Fruit fly (Drosophila melanogaster): ENCODE measurements around the gene Ctps.

The Ctps gene

dm6 chr3L:15142004-15142890 is 44.5 kb downstream of the Ctps start, which contains the start of gene Pdi:
Pdi (minus strand) TSS chr3L:15142840.
- TF ChIP-seq Rel (GFP tag; optimal IDR thresholded peaks at IDR 0.05) (no peak), Rel (tag; optimal IDR thresholded peaks at IDR 0.05) (peak; percentile 69), Hr83 (GFP tag; optimal IDR thresholded peaks at IDR 0.05; ENCODE audit: poor library complexity, severe bottlenecking) (peak; percentile 84), ey (GFP tag; optimal IDR thresholded peaks at IDR 0.05) (peak; percentile 10), rgr (GFP tag; optimal IDR thresholded peaks at IDR 0.05) (peak; percentile 43), Jra (GFP tag; optimal IDR thresholded peaks at IDR 0.05) (peak; percentile 9), N (GFP tag; optimal IDR thresholded peaks at IDR 0.05) (no peak), dl (GFP tag; optimal IDR thresholded peaks at IDR 0.05; ENCODE audit: insufficient read depth in 1 of 2, partially characterized antibody in 2 of 2) (peak in 1 of 2 experiments; percentile 32), Hnf4 (GFP tag; optimal IDR thresholded peaks at IDR 0.05) (peak; percentile 68), sv (GFP tag; optimal IDR thresholded peaks at IDR 0.05) (no peak), woc (GFP tag; optimal IDR thresholded peaks at IDR 0.05) (peak; percentile 12), GATAd (GFP tag; optimal IDR thresholded peaks at IDR 0.05) (no peak), CG9705 (GFP tag; optimal IDR thresholded peaks at IDR 0.05) (no peak), CrebA (GFP tag; optimal IDR thresholded peaks at IDR 0.05; ENCODE audit: borderline replicate concordance) (peak; percentile 98), foxo (GFP tag; optimal IDR thresholded peaks at IDR 0.05) (peak in 1 of 2 experiments; percentile 36), fru (GFP tag; optimal IDR thresholded peaks at IDR 0.05) (peak; percentile 21), jim (GFP tag; optimal IDR thresholded peaks at IDR 0.05) (peak; percentile 50), Myc (optimal IDR thresholded peaks at IDR 0.05) (no peak), Dif (GFP tag; optimal IDR thresholded peaks at IDR 0.05; ENCODE audit: partially characterized antibody) (peak; percentile 57), brk (GFP tag; optimal IDR thresholded peaks at IDR 0.05) (no peak), br (GFP tag; optimal IDR thresholded peaks at IDR 0.05) (peak; percentile 45), pan (optimal IDR thresholded peaks at IDR 0.05) (no peak), h (GFP tag; optimal IDR thresholded peaks at IDR 0.05) (peak; percentile 47), Sp1 (GFP tag; optimal IDR thresholded peaks at IDR 0.05) (peak; percentile 20), HLH106 (tag; optimal IDR thresholded peaks at IDR 0.05) (peak; percentile 26)

- TF ChIP-seq HLH106 (tag; optimal IDR thresholded peaks at IDR 0.05) = peak; percentile 2
- TF ChIP-seq N (GFP tag; optimal IDR thresholded peaks at IDR 0.05) = no peak
- no peak for TF ChIP-seq dl (GFP tag; optimal IDR thresholded peaks at IDR 0.05; ENCODE audit: insufficient read depth in 1 of 2, partially characterized antibody in 2 of 2)
- no peak for TF ChIP-seq Myc (optimal IDR thresholded peaks at IDR 0.05)
- peak; percentile 11 for TF ChIP-seq CG9705 (GFP tag; optimal IDR thresholded peaks at IDR 0.05)
Measured at dm6 chr3L:15143108-15143507, 45.4 kb downstream of the Ctps start.

- no peak for TF ChIP-seq Rel (GFP tag; optimal IDR thresholded peaks at IDR 0.05)
- TF ChIP-seq Rel (tag; optimal IDR thresholded peaks at IDR 0.05) = peak; percentile 78
- TF ChIP-seq OdsH (GFP tag; optimal IDR thresholded peaks at IDR 0.05) = no peak
- peak; percentile 22 for TF ChIP-seq woc (GFP tag; optimal IDR thresholded peaks at IDR 0.05)
- TF ChIP-seq Vsx2 (GFP tag; optimal IDR thresholded peaks at IDR 0.05; ENCODE audit: partially characterized antibody) = no peak
- peak; percentile 57 for TF ChIP-seq brk (GFP tag; optimal IDR thresholded peaks at IDR 0.05)
- TF ChIP-seq foxo (GFP tag; optimal IDR thresholded peaks at IDR 0.05) = peak in 1 of 2 experiments; percentile 15
- TF ChIP-seq sv (GFP tag; optimal IDR thresholded peaks at IDR 0.05) = no peak
- TF ChIP-seq sage (GFP tag; optimal IDR thresholded peaks at IDR 0.05) = no peak
- peak; percentile 32 for TF ChIP-seq Hnf4 (GFP tag; optimal IDR thresholded peaks at IDR 0.05)
- no peak for TF ChIP-seq usp (GFP tag; optimal IDR thresholded peaks at IDR 0.05)
- TF ChIP-seq GATAd (GFP tag; optimal IDR thresholded peaks at IDR 0.05) = no peak
- TF ChIP-seq Jra (GFP tag; optimal IDR thresholded peaks at IDR 0.05) = peak; percentile 5
- TF ChIP-seq h (GFP tag; optimal IDR thresholded peaks at IDR 0.05) = peak; percentile 32
- peak; percentile 6 for TF ChIP-seq Sp1 (GFP tag; optimal IDR thresholded peaks at IDR 0.05)
- no peak for TF ChIP-seq Mio (GFP tag; optimal IDR thresholded peaks at IDR 0.05)
Measured at dm6 chr3L:15143638-15144600, 46.2 kb downstream of the Ctps start, which contains the start of the genes CG32147 and Pex3. CG32147 (minus strand) TSS chr3L:15144059. Pex3 (plus strand) TSS chr3L:15144355.

All from whole organism, wandering third instar larva.